Worm (Caenorhabditis elegans): ENCODE data around the gene F58F6.5.

Gene F58F6.5

DNA sequence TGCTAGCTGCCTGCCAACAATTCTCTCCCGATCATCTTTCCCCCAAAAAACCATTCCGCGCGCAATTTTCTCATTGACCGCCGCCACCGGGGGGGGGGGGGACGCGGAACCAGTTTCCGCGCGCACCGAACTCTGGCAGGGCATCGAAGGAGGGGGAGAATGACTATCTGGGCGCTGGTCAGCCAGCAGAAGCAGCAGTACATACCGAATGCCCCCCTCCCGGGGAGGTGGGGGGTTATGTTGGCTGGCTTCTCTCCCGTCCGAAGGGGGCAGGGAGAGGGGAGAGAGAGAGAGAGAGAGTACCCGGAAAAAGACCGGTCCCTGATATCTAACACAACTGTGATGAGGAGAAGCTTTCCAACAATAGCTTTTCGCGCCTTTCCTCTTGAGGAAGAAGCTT is 34.2 kb downstream of the F58F6.5 start:
- TF ChIP-seq madf-9 (GFP tag; conservative IDR thresholded peaks at IDR 0.05) (peak; percentile 43; the same call in 1 of the 2 replicates), lir-3 (tag; optimal IDR thresholded peaks at IDR 0.05) (no peak), T26A8.4 (GFP tag; IDR thresholded peaks at IDR 0.05) (peak; percentile 40; the same call in 1 of the 2 replicates), aha-1 (tag) (peak; percentile 71), R02D3.7 (tag; optimal IDR thresholded peaks at IDR 0.05) (no peak), nhr-41 (GFP tag; IDR thresholded peaks at IDR 0.05) (peak; percentile 75; the same call in 1 of the 2 replicates), nhr-6 (tag; optimal IDR thresholded peaks at IDR 0.05) (no peak), mxl-3 (GFP tag; optimal IDR thresholded peaks at IDR 0.05) (peak; percentile 71), unc-39 (tag; optimal IDR thresholded peaks at IDR 0.05) (no peak), set-16 (GFP tag; IDR thresholded peaks at IDR 0.05) (peak; percentile 99), nhr-102 (tag; optimal IDR thresholded peaks at IDR 0.05) (no peak), hlh-11 (tag; optimal IDR thresholded peaks at IDR 0.05) (peak; percentile 72), dmd-8 (GFP tag; IDR thresholded peaks at IDR 0.05) (0 out of 2 replicates have a peak, but pooled peaks have one; percentile 55), egl-43 (GFP tag; IDR thresholded peaks at IDR 0.05) (peak; percentile 59; the same call in 1 of the 2 replicates), pha-4 (GFP tag; IDR thresholded peaks at IDR 0.05) (peak; percentile 59; the same call in 1 of the 2 replicates), pha-4 (tag; optimal IDR thresholded peaks at IDR 0.05) (no peak), lim-7 (GFP tag; IDR thresholded peaks at IDR 0.05) (peak; percentile 20; the same call in 1 of the 2 replicates), F44E2.7 (GFP tag; IDR thresholded peaks at IDR 0.05) (no peak)

DNA sequence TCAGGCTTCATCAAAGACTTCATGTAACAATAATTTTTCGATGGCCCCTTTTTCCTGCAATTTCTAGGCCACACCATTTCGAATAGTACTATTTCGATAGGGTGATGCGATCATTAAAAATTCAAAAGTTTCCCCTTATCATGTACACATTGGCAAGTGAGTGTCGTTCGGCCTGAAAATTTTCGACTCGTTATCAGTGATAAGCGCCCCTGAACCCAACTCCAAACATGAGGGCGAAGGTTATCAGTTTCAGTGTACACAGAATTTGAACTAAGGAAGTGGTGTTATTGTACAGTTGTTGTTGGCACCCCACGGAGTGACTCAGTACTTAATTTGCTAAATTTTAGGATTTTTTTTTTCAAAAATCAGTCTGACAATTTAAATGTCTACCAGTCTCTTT is 35.5 kb downstream of the F58F6.5 start:
- TF ChIP-seq madf-5 (GFP tag; IDR thresholded peaks at IDR 0.05) (no peak), mdt-29 (GFP tag; IDR thresholded peaks at IDR 0.05) (no peak), nhr-48 (tag; optimal IDR thresholded peaks at IDR 0.05) (no peak), ceh-20 (GFP tag; IDR thresholded peaks at IDR 0.05) (no peak), tra-1 (GFP tag; IDR thresholded peaks at IDR 0.05) (0 out of 2 replicates have a peak, but pooled peaks have one; percentile 46), Y5F2A.4 (GFP tag; optimal IDR thresholded peaks at IDR 0.05) (no peak), daf-16 (GFP tag; optimal IDR thresholded peaks at IDR 0.05) (no peak), daf-16 (tag; optimal IDR thresholded peaks at IDR 0.05) (peak; percentile 93), hmg-1.1 (GFP tag; IDR thresholded peaks at IDR 0.05) (no peak), hif-1 (tag; optimal IDR thresholded peaks at IDR 0.05) (no peak), dmd-6 (GFP tag; IDR thresholded peaks at IDR 0.05) (peak; percentile 86), D1046.2 (GFP tag; IDR thresholded peaks at IDR 0.05) (no peak), dmd-8 (GFP tag; IDR thresholded peaks at IDR 0.05) (no peak), egl-27 (tag; optimal IDR thresholded peaks at IDR 0.05) (no peak), hlh-11 (tag; optimal IDR thresholded peaks at IDR 0.05) (peak; percentile 84), fkh-10 (GFP tag; optimal IDR thresholded peaks at IDR 0.05) (no peak), nhr-42 (GFP tag; IDR thresholded peaks at IDR 0.05) (no peak), lin-38 (GFP tag; IDR thresholded peaks at IDR 0.05) (no peak), nhr-11 (tag; optimal IDR thresholded peaks at IDR 0.05) (no peak), mep-1 (tag; optimal IDR thresholded peaks at IDR 0.05) (no peak), gei-8 (GFP tag; optimal IDR thresholded peaks at IDR 0.05) (no peak), nhr-41 (GFP tag; IDR thresholded peaks at IDR 0.05) (peak; percentile 100), lin-1 (GFP tag; IDR thresholded peaks at IDR 0.05) (peak; percentile 67), nhr-28 (tag; optimal IDR thresholded peaks at IDR 0.05) (peak; percentile 91), unc-62 (GFP tag; optimal IDR thresholded peaks at IDR 0.05 in 1 of 2) (peak in 1 of 2 experiments; percentile 94), unc-62 (tag; optimal IDR thresholded peaks at IDR 0.05) (no peak), zip-2 (tag; optimal IDR thresholded peaks at IDR 0.05) (no peak), pha-4 (GFP tag; IDR thresholded peaks at IDR 0.05) (no peak), pha-4 (tag; optimal IDR thresholded peaks at IDR 0.05) (no peak), dve-1 (tag; optimal IDR thresholded peaks at IDR 0.05; ENCODE audit: insufficient read depth) (peak; percentile 73), nhr-77 (tag; optimal IDR thresholded peaks at IDR 0.05) (peak; percentile 72), pqm-1 (tag; optimal IDR thresholded peaks at IDR 0.05) (peak; percentile 99), skn-1 (tag; optimal IDR thresholded peaks at IDR 0.05) (no peak), lin-15B (tag; optimal IDR thresholded peaks at IDR 0.05) (no peak), php-3 (GFP tag; IDR thresholded peaks at IDR 0.05) (peak; percentile 19; the same call in 1 of the 2 replicates), tag-97 (GFP tag; IDR thresholded peaks at IDR 0.05) (no peak)

Data from whole organism, L4 larva.